Worm (Caenorhabditis elegans) whole organism, young adult: ENCODE results near the gene sulp-3.
A peak's percentile ranks its signal among the peaks of the same experiment; 100 is the strongest.

ENCODE experiments used
- B0035.1 ChIP-seq: sonication (generic microtip); optimal IDR thresholded peaks from 2 replicates; lab custom pipeline; 2016; ENCODE audit warnings: missing genetic modification characterization, mild to moderate bottlenecking, missing compliant biosample characterization, missing genotype, missing genetic modification reagents
- B0261.1 ChIP-seq: sonication (generic microtip); optimal IDR thresholded peaks from 2 replicates; lab custom pipeline; 2016; ENCODE audit warnings: mild to moderate bottlenecking, missing genetic modification characterization, moderate library complexity, missing compliant biosample characterization
- C17E4.6 ChIP-seq: fragments of 200-800 bp; sonication (Bioruptor generic); IDR thresholded peaks from 2 replicates; pipeline ENCODE4 v1.3.6; 2022; ENCODE audit warnings: missing genetic modification reagents, missing genetic modification characterization, missing compliant biosample characterization
- D2030.7 ChIP-seq: fragments of 200-800 bp; sonication (Bioruptor generic); IDR thresholded peaks from 2 replicates; pipeline ENCODE4 v1.3.6; 2022; ENCODE audit warnings: missing genetic modification reagents, missing genetic modification characterization, missing compliant biosample characterization
- F23B12.7 ChIP-seq: sonication (generic microtip); optimal IDR thresholded peaks from 2 replicates; lab custom pipeline; 2017; ENCODE audit warnings: missing genetic modification characterization, mild to moderate bottlenecking, missing compliant biosample characterization, antibody characterized with exemption, moderate library complexity; ENCODE audit not compliant: insufficient read depth
- F33H1.4 ChIP-seq: fragments of 200-800 bp; sonication (Bioruptor generic); IDR thresholded peaks from 2 replicates; pipeline ENCODE4 v1.3.6; 2022; ENCODE audit warnings: missing genetic modification reagents, missing genetic modification characterization, missing compliant biosample characterization
- F37B4.10 ChIP-seq: fragments of 200-800 bp; sonication (Bioruptor generic); IDR thresholded peaks from 2 replicates; pipeline ENCODE4 v1.3.6; 2022; ENCODE audit warnings: missing genetic modification characterization, missing compliant biosample characterization
- F52B5.7 ChIP-seq: sonication (generic microtip); optimal IDR thresholded peaks from 2 replicates; lab custom pipeline; 2016; ENCODE audit warnings: mild to moderate bottlenecking, missing genetic modification characterization, missing compliant biosample characterization
- T07F8.4 ChIP-seq: sonication (generic microtip); optimal IDR thresholded peaks from 2 replicates; lab custom pipeline; 2016; ENCODE audit warnings: mild to moderate bottlenecking, missing genetic modification characterization, moderate library complexity, missing compliant biosample characterization
- Y56A3A.18 ChIP-seq: fragments of 200-800 bp; sonication (Bioruptor generic); IDR thresholded peaks from 2 replicates; pipeline ENCODE4 v1.3.6; 2022; ENCODE audit warnings: missing genetic modification reagents, missing genetic modification characterization, missing compliant biosample characterization
- akir-1 ChIP-seq: fragments of 200-800 bp; sonication (Bioruptor generic); optimal IDR thresholded peaks from 2 replicates; lab custom pipeline; 2018; ENCODE audit warnings: mild to moderate bottlenecking, missing genetic modification characterization, moderate library complexity, missing compliant biosample characterization
- ceh-58 ChIP-seq: fragments of 200-800 bp; sonication (Bioruptor generic); IDR thresholded peaks from 2 replicates; pipeline ENCODE4 v1.3.6; 2022; ENCODE audit warnings: missing genetic modification characterization, missing compliant biosample characterization
- ceh-91 ChIP-seq: fragments of 200-800 bp; sonication (Bioruptor generic); IDR thresholded peaks from 2 replicates; pipeline ENCODE4 v1.3.6; 2022; ENCODE audit warnings: missing genetic modification reagents, missing genetic modification characterization, missing compliant biosample characterization
- die-1 ChIP-seq: sonication (generic microtip); optimal IDR thresholded peaks from 2 replicates; lab custom pipeline; 2016; ENCODE audit warnings: missing genotype, mild to moderate bottlenecking, missing genetic modification characterization, missing compliant biosample characterization
- ets-4 ChIP-seq: fragments of 200-800 bp; sonication (Bioruptor generic); optimal IDR thresholded peaks from 2 replicates; lab custom pipeline; 2018; ENCODE audit warnings: mild to moderate bottlenecking, missing genetic modification characterization, missing compliant biosample characterization
- fkh-3 ChIP-seq: sonication (generic microtip); optimal IDR thresholded peaks from 2 replicates; lab custom pipeline; 2016; ENCODE audit warnings: mild to moderate bottlenecking, missing genetic modification characterization, missing compliant biosample characterization
- him-1 ChIP-seq: sonication (generic microtip); optimal IDR thresholded peaks from 2 replicates; lab custom pipeline; 2016; ENCODE audit warnings: missing genotype, missing genetic modification reagents, missing genetic modification characterization, missing compliant biosample characterization
- lin-26 ChIP-seq: fragments of 200-800 bp; sonication (Bioruptor generic); IDR thresholded peaks from 2 replicates; pipeline ENCODE4 v1.3.6; 2022; ENCODE audit warnings: missing genetic modification reagents, missing genetic modification characterization, missing compliant biosample characterization
- mcd-1 ChIP-seq: fragments of 200-800 bp; sonication (Bioruptor generic); IDR thresholded peaks from 2 replicates; pipeline ENCODE4 v1.3.6; 2022; ENCODE audit warnings: missing genetic modification reagents, missing genetic modification characterization, missing compliant biosample characterization
- mel-28 ChIP-seq: sonication (generic microtip); optimal IDR thresholded peaks from 2 replicates; lab custom pipeline; 2016; ENCODE audit warnings: borderline replicate concordance, mild to moderate bottlenecking, missing genetic modification characterization, missing compliant biosample characterization
- mes-4 ChIP-seq: sonication (generic microtip); optimal IDR thresholded peaks from 2 replicates; lab custom pipeline; 2016; ENCODE audit warnings: missing genotype, missing genetic modification characterization, missing compliant biosample characterization
- mxl-1 ChIP-seq: sonication (generic microtip); optimal IDR thresholded peaks from 2 replicates; lab custom pipeline; 2016; ENCODE audit warnings: missing genetic modification characterization, missing compliant biosample characterization
- nhr-120 ChIP-seq: fragments of 200-800 bp; sonication (Bioruptor generic); IDR thresholded peaks from 2 replicates; pipeline ENCODE4 v1.3.6; 2022; ENCODE audit warnings: missing genetic modification characterization, missing compliant biosample characterization
- nhr-80 ChIP-seq: sonication (generic microtip); optimal IDR thresholded peaks from 2 replicates; lab custom pipeline; 2016; ENCODE audit warnings: missing genetic modification characterization, missing compliant biosample characterization
- nhr-90 ChIP-seq: sonication (generic microtip); optimal IDR thresholded peaks from 2 replicates; lab custom pipeline; 2016; ENCODE audit warnings: missing genotype, mild to moderate bottlenecking, missing genetic modification characterization, missing compliant biosample characterization
- pha-4 ChIP-seq: fragments of 150-350 bp; sonication (generic microtip); optimal IDR thresholded peaks from 2 replicates; lab custom pipeline; 2014; ENCODE audit warnings: missing biosample characterization, missing genetic modification reagents, missing genetic modification characterization
- rpc-1 ChIP-seq, 2 experiments: fragments of 150-350 bp in 1 of 2; sonication (generic microtip) in 1 of 2; optimal IDR thresholded peaks; 2 replicates each; lab custom pipeline; 2014 to 2018; ENCODE audit warnings: missing biosample characterization in 1 of 2, missing genetic modification characterization in 1 of 2, missing genetic modification reagents in 1 of 2, missing genotype in 1 of 2
- sea-2 ChIP-seq: fragments of 200-800 bp; sonication (Bioruptor generic); IDR thresholded peaks from 2 replicates; pipeline ENCODE4 v1.3.6; 2022; ENCODE audit warnings: missing genetic modification characterization, missing compliant biosample characterization
- snpc-1.1 ChIP-seq: sonication (generic microtip); optimal IDR thresholded peaks from 2 replicates; lab custom pipeline; 2017; ENCODE audit warnings: missing genetic modification characterization, mild to moderate bottlenecking, missing compliant biosample characterization, antibody characterized with exemption, moderate library complexity, missing genotype, missing genetic modification reagents; ENCODE audit not compliant: insufficient read depth
- snpc-1.3 ChIP-seq: sonication (generic microtip); optimal IDR thresholded peaks from 2 replicates; lab custom pipeline; 2017; ENCODE audit warnings: missing genetic modification characterization, mild to moderate bottlenecking, missing compliant biosample characterization, antibody characterized with exemption, moderate library complexity, missing genotype, missing genetic modification reagents; ENCODE audit not compliant: insufficient read depth
- snpc-3.4 ChIP-seq: sonication (generic microtip); optimal IDR thresholded peaks from 2 replicates; lab custom pipeline; 2017; ENCODE audit warnings: missing genetic modification characterization, mild to moderate bottlenecking, missing compliant biosample characterization, antibody characterized with exemption, moderate library complexity, missing genotype, missing genetic modification reagents
- snpc-4 ChIP-seq, 5 experiments: fragments of 150-350 bp in 1 of 5; sonication (generic microtip) in 4 of 5; optimal IDR thresholded peaks; 2 replicates each; lab custom pipeline; 2014 to 2018; ENCODE audit warnings: missing genetic modification characterization in 5 of 5, missing biosample characterization in 3 of 5, antibody characterized with exemption in 2 of 5, mild to moderate bottlenecking in 2 of 5, missing compliant biosample characterization in 2 of 5, missing genotype in 2 of 5, moderate library complexity in 2 of 5, missing genetic modification reagents in 1 of 5
- tbp1 ChIP-seq: fragments of 200-800 bp; sonication (Bioruptor generic); optimal IDR thresholded peaks from 2 replicates; lab custom pipeline; 2018; ENCODE audit warnings: mild to moderate bottlenecking, missing genetic modification characterization, missing compliant biosample characterization
- tbx-9 ChIP-seq: sonication (generic microtip); optimal IDR thresholded peaks from 2 replicates; lab custom pipeline; 2016; ENCODE audit warnings: borderline replicate concordance, missing genetic modification characterization, inconsistent platforms, missing compliant biosample characterization
- unc-130 ChIP-seq: sonication (generic microtip); optimal IDR thresholded peaks from 2 replicates; lab custom pipeline; 2016; ENCODE audit warnings: missing genetic modification reagents, missing genetic modification characterization, missing compliant biosample characterization
- xnd-1 ChIP-seq: sonication (generic microtip); optimal IDR thresholded peaks from 2 replicates; lab custom pipeline; 2016; ENCODE audit warnings: missing genotype, missing genetic modification reagents, missing genetic modification characterization, missing compliant biosample characterization
- ztf-22 ChIP-seq: fragments of 200-800 bp; sonication (Bioruptor generic); optimal IDR thresholded peaks from 2 replicates; lab custom pipeline; 2018; ENCODE audit warnings: mild to moderate bottlenecking, missing genetic modification characterization, moderate library complexity, missing compliant biosample characterization
- ztf-28 ChIP-seq: fragments of 200-800 bp; sonication (Bioruptor generic); IDR thresholded peaks from 2 replicates; pipeline ENCODE4 v1.3.6; 2022; ENCODE audit warnings: missing genetic modification reagents, missing genetic modification characterization, missing compliant biosample characterization

sulp-3 gene

DNA sequence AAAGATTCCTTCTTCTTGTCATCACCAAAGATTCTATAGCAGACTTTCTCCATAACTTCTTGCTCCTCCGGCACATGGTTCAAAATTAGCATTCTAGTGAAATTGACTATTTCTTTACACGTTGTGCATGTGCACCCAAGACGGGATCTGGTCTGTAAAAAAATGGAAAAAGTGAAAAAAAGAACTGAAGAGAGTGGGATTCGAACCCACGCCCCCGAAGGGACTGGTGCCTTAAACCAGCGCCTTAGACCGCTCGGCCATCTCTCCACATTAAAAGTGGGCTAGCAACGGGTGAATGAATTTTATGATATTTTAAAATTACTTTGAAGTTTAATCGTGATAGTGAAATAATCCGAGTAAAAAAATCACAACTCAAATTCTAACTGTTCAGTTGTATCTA is 9.6 kb upstream of the sulp-3 start (continued):
- peak; percentile 17 for TF ChIP-seq snpc-1.3 (tag; lab: Kevin White, UChicago)
- TF ChIP-seq rpc-1 (optimal IDR thresholded peaks at IDR 0.05; lab: Kevin White, UChicago) = peak; percentile 66
- peak; percentile 82 for TF ChIP-seq rpc-1 (tag; optimal IDR thresholded peaks at IDR 0.05; lab: Kevin White, UChicago)
- no peak for TF ChIP-seq snpc-4 (GFP tag; optimal IDR thresholded peaks at IDR 0.05; lab: Kevin White, UChicago)
- peak in 1 of 4 experiments; percentile 38 for TF ChIP-seq snpc-4 (tag; optimal IDR thresholded peaks at IDR 0.05; lab: Kevin White, UChicago)
- peak; percentile 35 for TF ChIP-seq die-1 (tag; lab: Kevin White, UChicago)
- TF ChIP-seq snpc-1.1 (tag; lab: Kevin White, UChicago) = no peak
- TF ChIP-seq lin-26 (GFP tag; lab: Robert Waterston, UW) = peak; percentile 77
- TF ChIP-seq him-1 (tag; lab: Kevin White, UChicago) = peak; percentile 28
- TF ChIP-seq ztf-22 = no peak
- TF ChIP-seq snpc-3.4 (tag; lab: Kevin White, UChicago) = no peak
- TF ChIP-seq nhr-120 = no peak
- TF ChIP-seq tbx-9 (tag; lab: Kevin White, UChicago) = no peak
- TF ChIP-seq F37B4.10 = no peak
- peak; percentile 86 for TF ChIP-seq tbp1 (GFP tag; lab: Kevin White, UChicago)
- no peak for TF ChIP-seq sea-2
- TF ChIP-seq D2030.7 (GFP tag; lab: Robert Waterston, UW) = peak; percentile 60
- no peak for TF ChIP-seq ceh-91 (GFP tag; lab: Robert Waterston, UW)
- no peak for TF ChIP-seq ceh-58 (GFP tag; lab: Robert Waterston, UW)
- TF ChIP-seq T07F8.4 (tag; lab: Kevin White, UChicago) = no peak
- no peak for TF ChIP-seq nhr-80 (tag; lab: Kevin White, UChicago)
- TF ChIP-seq B0261.1 (tag; lab: Kevin White, UChicago) = peak; percentile 65
- TF ChIP-seq mes-4 (tag; lab: Kevin White, UChicago) = no peak

DNA sequence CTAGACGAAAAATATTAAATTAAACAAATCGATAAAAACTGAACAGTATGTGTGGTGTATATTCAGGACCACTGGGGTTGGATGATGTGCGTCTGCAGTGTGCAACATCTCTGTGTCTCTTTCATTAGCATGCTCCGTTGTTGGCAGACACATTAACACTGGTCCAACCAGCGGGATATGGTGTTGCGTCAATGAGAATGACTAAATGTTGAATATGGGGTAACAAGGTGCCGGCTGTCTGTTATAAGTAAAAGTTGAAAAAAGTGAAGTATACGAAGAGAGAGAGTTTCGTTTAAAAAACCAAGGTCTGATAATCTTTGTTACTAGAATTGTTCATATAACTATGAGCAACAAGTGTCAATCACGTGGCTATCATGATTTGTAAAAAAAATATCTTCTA is 8.7 kb upstream of the sulp-3 start, which contains the start of gene ced-8:
Gene ced-8 (minus strand): TSS at position 101 of the 400 bp plus-strand sequence.
- no peak for TF ChIP-seq F23B12.7
- TF ChIP-seq him-1 (tag; lab: Kevin White, UChicago) = no peak
- TF ChIP-seq ztf-28 = no peak
- no peak for TF ChIP-seq die-1 (tag; lab: Kevin White, UChicago)
- no peak for TF ChIP-seq ets-4 (GFP tag; lab: Kevin White, UChicago)
- TF ChIP-seq mel-28 = no peak
- no peak for TF ChIP-seq C17E4.6 (GFP tag; lab: Robert Waterston, UW)
- no peak for TF ChIP-seq akir-1 (GFP tag; lab: Kevin White, UChicago)
- TF ChIP-seq F52B5.7 (tag; lab: Kevin White, UChicago) = no peak
- TF ChIP-seq Y56A3A.18 = no peak
- TF ChIP-seq xnd-1 (tag; lab: Kevin White, UChicago) = no peak
- TF ChIP-seq unc-130 = no peak
- TF ChIP-seq mxl-1 (tag; lab: Kevin White, UChicago) = no peak
- TF ChIP-seq nhr-90 = no peak

DNA sequence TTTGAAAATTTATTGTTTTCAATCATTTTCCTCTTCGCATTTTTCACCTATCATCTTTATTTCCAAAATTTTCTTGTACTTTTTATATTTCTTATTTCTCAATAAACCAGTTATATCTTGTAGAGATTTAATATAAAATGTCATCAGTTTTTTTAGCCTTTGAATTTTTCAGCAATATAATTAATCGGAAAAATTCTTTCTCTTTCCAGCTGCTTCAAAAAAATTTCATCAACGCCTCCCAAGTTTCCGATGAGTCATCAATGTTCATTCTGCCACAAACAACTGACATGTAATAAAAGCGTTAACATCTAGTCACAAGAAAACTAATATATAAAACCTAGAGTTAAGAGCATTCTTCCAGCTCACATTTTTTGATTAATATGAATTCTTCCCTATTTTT is 5.0 kb upstream of the sulp-3 start, which contains the start of gene F08F1.4:
Gene F08F1.4 (plus strand): TSS at position 301 of the 400 bp plus-strand sequence.
- TF ChIP-seq F33H1.4 (GFP tag; lab: Robert Waterston, UW) (no peak), B0261.1 (tag; lab: Kevin White, UChicago) (no peak), rpc-1 (optimal IDR thresholded peaks at IDR 0.05; lab: Kevin White, UChicago) (no peak), rpc-1 (tag; optimal IDR thresholded peaks at IDR 0.05; lab: Kevin White, UChicago) (no peak), tbx-9 (tag; lab: Kevin White, UChicago) (no peak), pha-4 (tag; lab: Kevin White, UChicago) (no peak), fkh-3 (no peak), mcd-1 (GFP tag; lab: Robert Waterston, UW) (no peak), B0035.1 (no peak)
- TF ChIP-seq, all 124 proteins: peak for 0
